Worm (Caenorhabditis elegans) whole organism, midembryonic: Measurements from ENCODE around the gene Y41D4A.3.

Experiments
- T22C8.4 ChIP-seq: fragments of 200-800 bp; sonication (Bioruptor generic); IDR thresholded peaks from 2 replicates; pipeline ENCODE4 v1.3.6; 2022; ENCODE audit warnings: missing genetic modification characterization, missing compliant biosample characterization
- cog-1 ChIP-seq: sonication (generic microtip); optimal IDR thresholded peaks from 2 replicates; lab custom pipeline; 2016; ENCODE audit warnings: missing genetic modification characterization, missing compliant biosample characterization
- flt-1 ChIP-seq: fragments of 200-800 bp; sonication (Bioruptor generic); IDR thresholded peaks from 2 replicates; pipeline ENCODE4 v1.3.6; 2022; ENCODE audit warnings: missing genetic modification characterization, missing compliant biosample characterization
- klf-2 ChIP-seq: fragments of 200-800 bp; sonication (Bioruptor generic); conservative IDR thresholded peaks from 2 replicates; pipeline ENCODE4 v1.3.6; 2022; ENCODE audit warnings: missing genetic modification reagents, missing genetic modification characterization, missing compliant biosample characterization
- med-1 ChIP-seq: sonication (generic microtip); optimal IDR thresholded peaks from 2 replicates; lab custom pipeline; 2017; ENCODE audit warnings: missing genetic modification characterization, mild to moderate bottlenecking, missing compliant biosample characterization, antibody characterized with exemption, missing genetic modification reagents; ENCODE audit not compliant: insufficient read depth
- ref-1 ChIP-seq: fragments of 200-800 bp; sonication (Bioruptor generic); conservative IDR thresholded peaks from 2 replicates; pipeline ENCODE4 v1.3.6; 2022; ENCODE audit warnings: missing genetic modification reagents, missing genetic modification characterization, missing compliant biosample characterization
- tab-1 ChIP-seq: fragments of 200-800 bp; sonication (Bioruptor generic); IDR thresholded peaks from 2 replicates; pipeline ENCODE4 v1.3.6; 2022; ENCODE audit warnings: missing genetic modification characterization, missing compliant biosample characterization
- ztf-23 ChIP-seq: fragments of 200-800 bp; sonication (Bioruptor generic); IDR thresholded peaks from 2 replicates; pipeline ENCODE4 v1.3.6; 2022; ENCODE audit warnings: missing genetic modification reagents, missing genetic modification characterization, missing compliant biosample characterization
- ztf-29 ChIP-seq: fragments of 200-800 bp; sonication (Bioruptor generic); IDR thresholded peaks from 2 replicates; pipeline ENCODE4 v1.3.6; 2022; ENCODE audit warnings: missing genetic modification reagents, missing genetic modification characterization, missing compliant biosample characterization

The Y41D4A.3 gene

DNA sequence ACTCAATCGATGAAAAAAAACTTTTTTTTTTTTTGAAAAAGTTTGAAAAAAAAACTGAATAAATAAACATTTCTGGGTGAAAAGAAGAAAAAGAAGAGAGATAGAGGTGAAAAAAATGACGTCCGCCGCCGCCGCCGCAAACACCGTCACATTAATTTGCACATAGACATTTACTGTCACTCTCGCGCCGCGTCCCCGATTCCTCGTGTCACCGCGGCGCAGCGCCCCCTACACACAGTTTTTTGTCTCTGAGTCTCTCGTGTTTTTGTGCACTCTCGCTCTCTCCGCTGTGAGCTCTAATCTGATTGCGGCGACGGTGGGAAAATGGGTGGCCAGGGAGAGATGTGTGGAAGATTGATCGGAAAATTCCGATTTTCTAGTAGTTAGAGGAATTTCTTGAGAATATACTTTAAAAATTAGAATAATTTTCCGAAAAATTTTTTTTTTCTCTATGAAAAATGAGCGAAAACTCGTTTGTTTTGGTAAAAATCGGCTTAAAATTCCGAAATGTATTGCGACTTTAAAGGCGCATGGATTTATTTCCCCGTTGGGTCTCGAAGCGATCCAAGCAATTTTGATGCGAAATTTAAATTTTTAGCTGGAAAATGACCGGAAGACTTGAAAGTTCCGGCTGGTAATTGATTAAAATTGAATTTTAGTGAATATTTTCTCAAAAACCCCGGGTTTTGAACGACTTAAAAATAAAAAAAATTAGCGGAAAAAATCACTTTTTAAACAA is 14.0 kb upstream of the Y41D4A.3 start:
- no peak for TF ChIP-seq cog-1 (tag; lab: Kevin White, UChicago)
- TF ChIP-seq ref-1 = no peak
- TF ChIP-seq ztf-29 = no peak
- no peak for TF ChIP-seq tab-1 (GFP tag; lab: Robert Waterston, UW)
- no peak for TF ChIP-seq T22C8.4 (GFP tag; lab: Robert Waterston, UW)
- no peak for TF ChIP-seq ztf-23
- TF ChIP-seq klf-2 = no peak
- TF ChIP-seq flt-1 (GFP tag; lab: Robert Waterston, UW) = no peak
- no peak for TF ChIP-seq med-1 (GFP tag; lab: Kevin White, UChicago)

- TF ChIP-seq T22C8.4 (GFP tag; lab: Robert Waterston, UW) (peak; percentile 91), med-1 (GFP tag; lab: Kevin White, UChicago) (no peak), klf-2 (no peak), tab-1 (GFP tag; lab: Robert Waterston, UW) (no peak)
Observed at ce11 chrIV:1740105-1741023, 13.2 kb upstream of the Y41D4A.3 start, which contains the start of gene ptpn-22. TSS of gene ptpn-22 (minus strand) at chrIV:1740262.

DNA sequence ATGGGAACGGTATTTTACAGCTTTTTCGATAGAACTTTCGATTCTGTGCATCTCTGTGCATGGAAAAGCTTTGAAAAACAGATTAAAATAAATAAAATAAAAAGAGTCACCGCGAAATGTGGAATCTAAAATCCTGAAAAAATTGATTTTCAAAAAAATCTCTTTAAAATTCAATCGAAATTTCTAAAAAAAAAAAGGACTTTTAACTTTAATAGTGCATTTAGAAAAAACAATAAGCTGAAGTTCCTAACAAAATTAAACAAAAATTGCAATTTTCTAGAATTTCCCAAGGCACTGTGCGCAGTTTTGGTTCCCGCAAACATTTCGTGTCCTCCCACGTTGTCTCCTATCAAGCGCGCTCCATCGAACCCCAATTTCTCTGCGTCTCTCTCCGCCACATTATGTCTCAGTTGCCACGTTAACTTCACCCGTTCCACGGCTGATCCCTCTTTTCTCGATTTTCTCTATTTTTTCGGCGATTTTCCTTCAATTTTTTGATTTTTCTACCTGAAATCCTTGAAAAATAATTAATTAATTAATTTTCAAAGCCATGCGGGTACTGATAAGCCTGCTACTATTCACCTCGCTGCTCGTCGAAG is 8.0 kb upstream of the Y41D4A.3 start, which contains the start of the genes Y41D4A.6 and Y41D4A.4:
TSS of gene Y41D4A.6 (minus strand) at position 51 of the 599 bp plus-strand sequence.
TSS of gene Y41D4A.4 (plus strand) at position 549 of the 599 bp plus-strand sequence.
- TF ChIP-seq ztf-23 (peak; percentile 86), T22C8.4 (GFP tag; lab: Robert Waterston, UW) (no peak; the same call in 1 of the 2 replicates), med-1 (GFP tag; lab: Kevin White, UChicago) (no peak), klf-2 (peak; percentile 83), flt-1 (GFP tag; lab: Robert Waterston, UW) (peak; percentile 87), ztf-29 (no peak), cog-1 (tag; lab: Kevin White, UChicago) (peak; percentile 96), tab-1 (GFP tag; lab: Robert Waterston, UW) (no peak), ref-1 (no peak)

DNA sequence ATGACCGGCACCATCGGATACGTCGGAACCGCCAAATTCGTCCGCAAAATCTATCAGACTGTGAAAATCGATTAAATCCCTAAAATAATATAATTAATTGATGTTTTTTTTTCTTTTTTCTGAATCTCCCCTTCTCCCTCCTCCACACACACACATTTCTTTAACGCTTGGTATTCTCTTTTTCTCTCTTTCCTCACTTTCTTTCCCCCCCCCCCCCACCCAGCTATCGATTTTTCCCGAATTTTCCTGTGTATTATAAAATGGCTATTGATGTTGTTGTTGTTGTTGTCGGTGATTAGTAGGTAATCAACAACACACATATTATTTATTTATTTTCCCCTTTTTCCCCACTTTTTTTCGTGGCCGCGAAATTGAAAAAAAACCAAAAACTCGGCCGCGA is 2.3 kb upstream of the Y41D4A.3 start:
- TF ChIP-seq flt-1 (GFP tag; lab: Robert Waterston, UW) (no peak), T22C8.4 (GFP tag; lab: Robert Waterston, UW) (peak; percentile 64)

ce11 chrIV:1752480-1752879 is 1.1 kb upstream of the Y41D4A.3 start:
- TF ChIP-seq ref-1 = no peak
- no peak for TF ChIP-seq med-1 (GFP tag; lab: Kevin White, UChicago)
- no peak for TF ChIP-seq ztf-23
- TF ChIP-seq tab-1 (GFP tag; lab: Robert Waterston, UW) = no peak
- TF ChIP-seq ztf-29 = no peak
- TF ChIP-seq T22C8.4 (GFP tag; lab: Robert Waterston, UW) = no peak
- TF ChIP-seq klf-2 = no peak
- no peak for TF ChIP-seq cog-1 (tag; lab: Kevin White, UChicago)
- no peak for TF ChIP-seq flt-1 (GFP tag; lab: Robert Waterston, UW)

DNA sequence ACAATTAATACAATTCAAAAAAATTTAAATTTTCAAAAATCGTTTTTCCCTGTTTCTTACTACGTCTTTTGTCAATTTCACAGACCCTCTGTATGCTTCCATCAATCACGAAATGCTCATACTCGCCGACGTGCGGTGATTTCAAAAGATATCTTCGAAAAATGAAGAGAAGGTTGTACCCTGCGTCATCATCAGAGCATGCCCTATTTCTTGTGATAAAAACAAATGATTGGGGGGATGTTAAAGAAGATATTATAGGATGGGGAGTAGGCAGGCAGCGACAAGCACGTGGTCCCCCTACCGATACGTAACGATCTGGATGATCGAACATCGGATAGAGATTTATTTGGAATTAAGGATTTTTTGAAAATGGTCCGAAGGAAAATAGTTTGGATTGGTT is 5.0 kb downstream of the Y41D4A.3 start:
- TF ChIP-seq T22C8.4 (GFP tag; lab: Robert Waterston, UW) (no peak), flt-1 (GFP tag; lab: Robert Waterston, UW) (no peak), ref-1 (no peak), tab-1 (GFP tag; lab: Robert Waterston, UW) (no peak), med-1 (GFP tag; lab: Kevin White, UChicago) (no peak)

DNA sequence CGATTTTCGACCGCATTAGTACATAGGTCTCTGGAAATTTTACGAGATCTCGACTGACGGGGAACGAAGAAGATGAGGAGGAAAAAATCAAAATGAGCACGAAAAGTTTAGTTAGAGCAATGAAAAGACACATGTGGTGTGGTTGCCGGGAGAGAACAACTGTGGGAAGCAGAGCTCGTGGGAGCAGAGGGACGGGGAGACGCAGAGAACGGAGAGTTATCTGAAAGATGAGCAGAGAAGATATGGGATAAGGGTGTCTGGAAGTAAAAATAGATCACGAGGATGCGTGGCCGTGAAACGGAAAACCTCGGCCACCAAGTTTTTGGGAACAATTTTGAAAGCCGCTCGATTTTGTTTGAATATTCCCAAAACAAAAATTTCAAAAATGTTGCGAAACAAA is 8.0 kb downstream of the Y41D4A.3 start, which contains the start of gene Y41D4A.7:
TSS of gene Y41D4A.7 (minus strand) at position 18 of the 400 bp plus-strand sequence.
- TF ChIP-seq tab-1 (GFP tag; lab: Robert Waterston, UW) (no peak), T22C8.4 (GFP tag; lab: Robert Waterston, UW) (no peak), ztf-23 (no peak), flt-1 (GFP tag; lab: Robert Waterston, UW) (no peak), cog-1 (tag; lab: Kevin White, UChicago) (no peak)

DNA sequence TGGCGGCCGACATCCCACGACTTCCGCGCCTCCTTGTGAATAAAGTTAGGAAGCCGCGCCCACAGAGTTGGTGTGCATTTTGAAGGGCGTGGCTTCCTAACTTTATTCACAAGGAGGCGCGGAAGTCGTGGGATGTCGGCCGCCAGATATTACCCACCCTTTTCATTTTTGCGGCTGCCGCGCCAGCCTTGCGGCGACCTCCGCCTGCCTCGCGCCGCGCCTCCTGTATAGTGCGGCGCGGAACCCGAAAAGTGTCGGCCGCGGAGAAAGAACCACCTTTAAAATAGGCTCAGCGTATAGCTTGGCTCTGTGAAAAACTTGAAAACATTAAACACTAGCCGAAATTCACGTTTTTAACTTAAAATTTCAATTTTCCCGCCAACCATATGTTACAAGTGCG is 9.9 kb downstream of the Y41D4A.3 start:
- TF ChIP-seq med-1 (GFP tag; lab: Kevin White, UChicago) = no peak
- no peak for TF ChIP-seq tab-1 (GFP tag; lab: Robert Waterston, UW)
- TF ChIP-seq ztf-23 = no peak
- TF ChIP-seq ztf-29 = no peak
- TF ChIP-seq cog-1 (tag; lab: Kevin White, UChicago) = no peak
- no peak for TF ChIP-seq T22C8.4 (GFP tag; lab: Robert Waterston, UW)
- no peak for TF ChIP-seq flt-1 (GFP tag; lab: Robert Waterston, UW)
- no peak for TF ChIP-seq klf-2
- TF ChIP-seq ref-1 = no peak

DNA sequence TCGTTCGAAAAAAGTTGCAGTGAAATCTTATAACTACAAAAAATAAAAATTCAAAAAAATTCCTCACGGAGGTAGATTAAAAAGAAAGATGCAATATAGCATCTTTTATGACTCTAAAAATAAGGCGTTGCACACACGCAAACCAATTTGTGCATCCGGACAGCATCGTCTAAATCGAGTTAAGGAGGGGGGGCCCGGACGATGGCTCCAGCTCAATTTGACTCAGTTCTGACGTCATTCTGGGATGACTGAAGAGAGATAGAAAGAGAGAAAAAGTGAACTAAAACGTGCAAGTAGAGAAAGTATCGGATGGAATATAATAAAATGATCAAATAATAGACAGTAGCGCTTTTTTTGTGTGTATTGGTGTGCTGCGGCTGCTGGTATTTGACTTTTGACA is 12.4 kb downstream of the Y41D4A.3 start:
- TF ChIP-seq klf-2 (no peak), ztf-29 (no peak), flt-1 (GFP tag; lab: Robert Waterston, UW) (no peak), tab-1 (GFP tag; lab: Robert Waterston, UW) (no peak), med-1 (GFP tag; lab: Kevin White, UChicago) (no peak), ref-1 (no peak), ztf-23 (no peak), cog-1 (tag; lab: Kevin White, UChicago) (no peak), T22C8.4 (GFP tag; lab: Robert Waterston, UW) (no peak)
